Worm (Caenorhabditis elegans) whole organism, young adult: Measurements from ENCODE around the gene mog-2.

ENCODE experiments used
- B0261.1 ChIP-seq: sonication (generic microtip); optimal IDR thresholded peaks from 2 replicates; lab custom pipeline; 2016; ENCODE audit warnings: mild to moderate bottlenecking, missing genetic modification characterization, moderate library complexity, missing compliant biosample characterization
- C06A6.2 ChIP-seq: fragments of 200-800 bp; sonication (Bioruptor generic); conservative IDR thresholded peaks from 2 replicates; pipeline ENCODE4 v1.3.6; 2022; ENCODE audit warnings: missing genetic modification characterization, missing compliant biosample characterization
- C17E4.6 ChIP-seq: fragments of 200-800 bp; sonication (Bioruptor generic); IDR thresholded peaks from 2 replicates; pipeline ENCODE4 v1.3.6; 2022; ENCODE audit warnings: missing genetic modification reagents, missing genetic modification characterization, missing compliant biosample characterization
- D2030.7 ChIP-seq: fragments of 200-800 bp; sonication (Bioruptor generic); IDR thresholded peaks from 2 replicates; pipeline ENCODE4 v1.3.6; 2022; ENCODE audit warnings: missing genetic modification reagents, missing genetic modification characterization, missing compliant biosample characterization
- F10E7.11 ChIP-seq: sonication (generic microtip); optimal IDR thresholded peaks from 2 replicates; lab custom pipeline; 2017; ENCODE audit warnings: mild to moderate bottlenecking, missing genetic modification characterization, moderate library complexity, missing compliant biosample characterization
- F55B11.4 ChIP-seq: sonication (generic microtip); optimal IDR thresholded peaks from 2 replicates; lab custom pipeline; 2016; ENCODE audit warnings: missing compliant biosample characterization, missing genetic modification characterization, borderline replicate concordance; ENCODE audit not compliant: insufficient read depth
- F57A8.1 ChIP-seq: fragments of 200-800 bp; sonication (Bioruptor generic); optimal IDR thresholded peaks from 2 replicates; lab custom pipeline; 2018; ENCODE audit warnings: mild to moderate bottlenecking, missing genetic modification characterization, moderate library complexity, missing compliant biosample characterization
- K12H6.12 ChIP-seq: fragments of 200-800 bp; sonication (Bioruptor generic); optimal IDR thresholded peaks from 2 replicates; lab custom pipeline; 2018; ENCODE audit warnings: mild to moderate bottlenecking, missing genetic modification characterization, missing compliant biosample characterization
- T07F8.4 ChIP-seq: sonication (generic microtip); optimal IDR thresholded peaks from 2 replicates; lab custom pipeline; 2016; ENCODE audit warnings: mild to moderate bottlenecking, missing genetic modification characterization, moderate library complexity, missing compliant biosample characterization
- T26A5.8 ChIP-seq: sonication (generic microtip); optimal IDR thresholded peaks from 2 replicates; lab custom pipeline; 2016; ENCODE audit warnings: missing genetic modification characterization, missing compliant biosample characterization
- Y53F4B.3 ChIP-seq: fragments of 200-800 bp; sonication (Bioruptor generic); IDR thresholded peaks from 2 replicates; pipeline ENCODE4 v1.3.6; 2022; ENCODE audit warnings: missing genetic modification reagents, missing genetic modification characterization, missing compliant biosample characterization
- Y67H2A.10 ChIP-seq: fragments of 200-800 bp; sonication (Bioruptor generic); conservative IDR thresholded peaks from 2 replicates; pipeline ENCODE4 v1.3.6; 2022; ENCODE audit warnings: missing genetic modification reagents, missing genetic modification characterization, missing compliant biosample characterization
- ama-1 ChIP-seq, 3 experiments: fragments of 150-350 bp in 1 of 3; sonication (generic microtip) in 2 of 3; optimal IDR thresholded peaks; 2 replicates each; lab custom pipeline; 2014 to 2018; ENCODE audit warnings: missing biosample characterization in 2 of 3, missing genetic modification characterization in 2 of 3, missing genetic modification reagents in 2 of 3
- attf-5 ChIP-seq: fragments of 200-800 bp; sonication (Bioruptor generic); optimal IDR thresholded peaks from 2 replicates; lab custom pipeline; 2018; ENCODE audit warnings: mild to moderate bottlenecking, missing genetic modification characterization, missing compliant biosample characterization
- bed-1 ChIP-seq: fragments of 200-800 bp; sonication (Bioruptor generic); IDR thresholded peaks from 2 replicates; pipeline ENCODE4 v1.3.6; 2022; ENCODE audit warnings: missing genetic modification reagents, missing genetic modification characterization, missing compliant biosample characterization
- ccch-3 ChIP-seq: fragments of 200-800 bp; sonication (Bioruptor generic); optimal IDR thresholded peaks from 2 replicates; lab custom pipeline; 2018; ENCODE audit warnings: mild to moderate bottlenecking, missing genetic modification characterization, missing compliant biosample characterization
- cebp-1 ChIP-seq, 2 experiments: fragments of 200-800 bp in 1 of 2; sonication (Bioruptor generic) in 1 of 2; sonication (generic microtip) in 1 of 2; IDR thresholded peaks in 1 of 2; optimal IDR thresholded peaks in 1 of 2; 2 replicates each; pipeline versions ENCODE4 v1.3.6 to Lab custom; 2017 to 2022; ENCODE audit warnings: missing compliant biosample characterization in 2 of 2, missing genetic modification characterization in 2 of 2, mild to moderate bottlenecking in 1 of 2, missing genetic modification reagents in 1 of 2, moderate library complexity in 1 of 2
- cebp-2 ChIP-seq: fragments of 200-800 bp; sonication (Bioruptor generic); IDR thresholded peaks from 2 replicates; pipeline ENCODE4 v1.3.6; 2022; ENCODE audit warnings: missing genetic modification characterization, missing compliant biosample characterization
- ceh-100 ChIP-seq: fragments of 200-800 bp; sonication (Bioruptor generic); IDR thresholded peaks from 2 replicates; pipeline ENCODE4 v1.3.6; 2022; ENCODE audit warnings: missing genetic modification reagents, missing genetic modification characterization, missing compliant biosample characterization
- ceh-27 ChIP-seq: fragments of 200-800 bp; sonication (Bioruptor generic); optimal IDR thresholded peaks from 2 replicates; lab custom pipeline; 2018; ENCODE audit warnings: mild to moderate bottlenecking, missing genetic modification characterization, moderate library complexity, missing compliant biosample characterization
- ceh-40 ChIP-seq: fragments of 200-800 bp; sonication (Bioruptor generic); IDR thresholded peaks from 2 replicates; pipeline ENCODE4 v1.3.6; 2022; ENCODE audit warnings: missing genetic modification characterization, missing compliant biosample characterization
- chd-7 ChIP-seq: sonication (generic microtip); optimal IDR thresholded peaks from 2 replicates; lab custom pipeline; 2016; ENCODE audit warnings: mild to moderate bottlenecking, missing genetic modification characterization, moderate library complexity, missing compliant biosample characterization
- dox-1 ChIP-seq: fragments of 200-800 bp; sonication (Bioruptor generic); IDR thresholded peaks from 2 replicates; pipeline ENCODE4 v1.3.6; 2022; ENCODE audit warnings: missing genetic modification reagents, missing genetic modification characterization, missing compliant biosample characterization
- dpff-1 ChIP-seq: sonication (generic microtip); optimal IDR thresholded peaks from 2 replicates; lab custom pipeline; 2017; ENCODE audit warnings: mild to moderate bottlenecking, missing genetic modification characterization, missing compliant biosample characterization
- egl-18 ChIP-seq: fragments of 200-800 bp; sonication (Bioruptor generic); IDR thresholded peaks from 2 replicates; pipeline ENCODE4 v1.3.6; 2022; ENCODE audit warnings: missing genetic modification reagents, missing genetic modification characterization, missing compliant biosample characterization
- egl-44 ChIP-seq: fragments of 200-800 bp; sonication (Bioruptor generic); IDR thresholded peaks from 2 replicates; pipeline ENCODE4 v1.3.6; 2022; ENCODE audit warnings: missing genetic modification reagents, missing genetic modification characterization, missing compliant biosample characterization
- ets-4 ChIP-seq: fragments of 200-800 bp; sonication (Bioruptor generic); optimal IDR thresholded peaks from 2 replicates; lab custom pipeline; 2018; ENCODE audit warnings: mild to moderate bottlenecking, missing genetic modification characterization, missing compliant biosample characterization
- lag-1 ChIP-seq: fragments of 200-800 bp; sonication (Bioruptor generic); IDR thresholded peaks from 2 replicates; pipeline ENCODE4 v1.3.6; 2022; ENCODE audit warnings: missing genetic modification reagents, missing genetic modification characterization, missing compliant biosample characterization
- lin-26 ChIP-seq: fragments of 200-800 bp; sonication (Bioruptor generic); IDR thresholded peaks from 2 replicates; pipeline ENCODE4 v1.3.6; 2022; ENCODE audit warnings: missing genetic modification reagents, missing genetic modification characterization, missing compliant biosample characterization
- lin-40 ChIP-seq: sonication (generic microtip); optimal IDR thresholded peaks from 2 replicates; lab custom pipeline; 2016; ENCODE audit warnings: missing genetic modification characterization, mild to moderate bottlenecking, missing compliant biosample characterization, missing genotype, missing genetic modification reagents
- madf-6 ChIP-seq: fragments of 200-800 bp; sonication (Bioruptor generic); IDR thresholded peaks from 2 replicates; pipeline ENCODE4 v1.3.6; 2022; ENCODE audit warnings: missing genetic modification reagents, missing genetic modification characterization, missing compliant biosample characterization
- madf-8 ChIP-seq: fragments of 200-800 bp; sonication (Bioruptor generic); conservative IDR thresholded peaks from 2 replicates; pipeline ENCODE4 v1.3.6; 2022; ENCODE audit warnings: missing genetic modification reagents, missing genetic modification characterization, missing compliant biosample characterization
- mxl-1 ChIP-seq: sonication (generic microtip); optimal IDR thresholded peaks from 2 replicates; lab custom pipeline; 2016; ENCODE audit warnings: missing genetic modification characterization, missing compliant biosample characterization
- nhr-179 ChIP-seq: sonication (generic microtip); optimal IDR thresholded peaks from 2 replicates; lab custom pipeline; 2016; ENCODE audit warnings: mild to moderate bottlenecking, missing genetic modification characterization, missing compliant biosample characterization
- nhr-27 ChIP-seq: fragments of 200-800 bp; sonication (Bioruptor generic); optimal IDR thresholded peaks from 2 replicates; lab custom pipeline; 2018; ENCODE audit warnings: mild to moderate bottlenecking, missing genetic modification characterization, moderate library complexity, missing compliant biosample characterization
- nhr-90 ChIP-seq: sonication (generic microtip); optimal IDR thresholded peaks from 2 replicates; lab custom pipeline; 2016; ENCODE audit warnings: missing genotype, mild to moderate bottlenecking, missing genetic modification characterization, missing compliant biosample characterization
- rcor-1 ChIP-seq: fragments of 200-800 bp; sonication (Bioruptor generic); IDR thresholded peaks from 2 replicates; pipeline ENCODE4 v1.3.6; 2022; ENCODE audit warnings: missing genetic modification reagents, missing genetic modification characterization, missing compliant biosample characterization
- snpc-3.4 ChIP-seq: sonication (generic microtip); optimal IDR thresholded peaks from 2 replicates; lab custom pipeline; 2017; ENCODE audit warnings: missing genetic modification characterization, mild to moderate bottlenecking, missing compliant biosample characterization, antibody characterized with exemption, moderate library complexity, missing genotype, missing genetic modification reagents
- snpc-4 ChIP-seq, 5 experiments: fragments of 150-350 bp in 1 of 5; sonication (generic microtip) in 4 of 5; optimal IDR thresholded peaks; 2 replicates each; lab custom pipeline; 2014 to 2018; ENCODE audit warnings: missing genetic modification characterization in 5 of 5, missing biosample characterization in 3 of 5, antibody characterized with exemption in 2 of 5, mild to moderate bottlenecking in 2 of 5, missing compliant biosample characterization in 2 of 5, missing genotype in 2 of 5, moderate library complexity in 2 of 5, missing genetic modification reagents in 1 of 5
- tbp1 ChIP-seq: fragments of 200-800 bp; sonication (Bioruptor generic); optimal IDR thresholded peaks from 2 replicates; lab custom pipeline; 2018; ENCODE audit warnings: mild to moderate bottlenecking, missing genetic modification characterization, missing compliant biosample characterization
- tbx-9 ChIP-seq: sonication (generic microtip); optimal IDR thresholded peaks from 2 replicates; lab custom pipeline; 2016; ENCODE audit warnings: borderline replicate concordance, missing genetic modification characterization, inconsistent platforms, missing compliant biosample characterization
- tlf-1 ChIP-seq: fragments of 200-800 bp; sonication (Bioruptor generic); optimal IDR thresholded peaks from 2 replicates; lab custom pipeline; 2018; ENCODE audit warnings: mild to moderate bottlenecking, missing genetic modification characterization, missing compliant biosample characterization
- unc-62 ChIP-seq: fragments of 150-350 bp; optimal IDR thresholded peaks from 2 replicates; lab custom pipeline; 2014; ENCODE audit warnings: missing biosample characterization, missing genetic modification reagents, missing genetic modification characterization
- xnd-1 ChIP-seq: sonication (generic microtip); optimal IDR thresholded peaks from 2 replicates; lab custom pipeline; 2016; ENCODE audit warnings: missing genotype, missing genetic modification reagents, missing genetic modification characterization, missing compliant biosample characterization
- zfh-2 ChIP-seq: fragments of 200-800 bp; sonication (Bioruptor generic); conservative IDR thresholded peaks from 2 replicates; pipeline ENCODE4 v1.3.6; 2022; ENCODE audit warnings: missing genetic modification reagents, missing genetic modification characterization, missing compliant biosample characterization
- ztf-28 ChIP-seq: fragments of 200-800 bp; sonication (Bioruptor generic); IDR thresholded peaks from 2 replicates; pipeline ENCODE4 v1.3.6; 2022; ENCODE audit warnings: missing genetic modification reagents, missing genetic modification characterization, missing compliant biosample characterization

mog-2 gene

ce11 chrII:4299227-4299703 lies 24.9 kb upstream of the mog-2 start, which contains the start of gene sco-1 (continued):
- peak; percentile 56 for TF ChIP-seq chd-7
- no peak for TF ChIP-seq ceh-40 (GFP tag; lab: Robert Waterston, UW)
- TF ChIP-seq ama-1 (optimal IDR thresholded peaks at IDR 0.05; lab: Kevin White, UChicago): no peak
- no peak for TF ChIP-seq ama-1 (GFP tag; optimal IDR thresholded peaks at IDR 0.05; lab: Kevin White, UChicago)
- TF ChIP-seq F10E7.11 (tag; lab: Kevin White, UChicago): no peak
- TF ChIP-seq K12H6.12: peak; percentile 83
- TF ChIP-seq C06A6.2: peak; percentile 83
- peak; percentile 73 for TF ChIP-seq snpc-3.4
- 0 out of 2 replicates have a peak, but pooled peaks have one; percentile 29 for TF ChIP-seq egl-18 (GFP tag; lab: Robert Waterston, UW)
- TF ChIP-seq lag-1 (GFP tag; lab: Robert Waterston, UW): no peak
- peak; percentile 92 for TF ChIP-seq madf-6 (GFP tag; lab: Robert Waterston, UW)
- no peak for TF ChIP-seq nhr-27 (tag; lab: Kevin White, UChicago)
- TF ChIP-seq dpff-1: no peak
- TF ChIP-seq C17E4.6 (GFP tag; lab: Robert Waterston, UW): 0 out of 2 replicates have a peak, but pooled peaks have one; percentile 58
- TF ChIP-seq ets-4 (GFP tag; lab: Kevin White, UChicago): no peak
- TF ChIP-seq snpc-4 (GFP tag; optimal IDR thresholded peaks at IDR 0.05; lab: Kevin White, UChicago): peak; percentile 35
- peak in 3 of 4 experiments; percentile 49 to 68 (median 54) for TF ChIP-seq snpc-4 (tag; optimal IDR thresholded peaks at IDR 0.05; lab: Kevin White, UChicago)
- TF ChIP-seq lin-26: 0 out of 2 replicates have a peak, but pooled peaks have one; percentile 30
- TF ChIP-seq cebp-2 (GFP tag; lab: Robert Waterston, UW): no peak
- peak; percentile 98 for TF ChIP-seq ceh-27 (GFP tag; lab: Kevin White, UChicago)
- TF ChIP-seq nhr-90 (tag; lab: Kevin White, UChicago): no peak
- peak; percentile 91 for TF ChIP-seq rcor-1 (GFP tag; lab: Robert Waterston, UW)
- TF ChIP-seq mxl-1 (tag; lab: Kevin White, UChicago): no peak
- TF ChIP-seq ceh-100 (GFP tag; lab: Robert Waterston, UW): peak; percentile 75
- peak; percentile 54 for TF ChIP-seq xnd-1 (tag; lab: Kevin White, UChicago)
- peak; percentile 21 for TF ChIP-seq B0261.1 (tag; lab: Kevin White, UChicago)
- TF ChIP-seq Y53F4B.3 (GFP tag; lab: Robert Waterston, UW): peak; percentile 58; the same call in 1 of the 2 replicates
- TF ChIP-seq tbx-9 (tag; lab: Kevin White, UChicago): no peak
- TF ChIP-seq attf-5: peak; percentile 89
- TF ChIP-seq ztf-28 (GFP tag; lab: Robert Waterston, UW): no peak; the same call in 1 of the 2 replicates
- TF ChIP-seq T26A5.8: no peak
- peak; percentile 70 for TF ChIP-seq cebp-1 (GFP tag; IDR thresholded peaks at IDR 0.05; lab: Robert Waterston, UW)
- TF ChIP-seq cebp-1 (tag; optimal IDR thresholded peaks at IDR 0.05; lab: Kevin White, UChicago): peak; percentile 84
- no peak for TF ChIP-seq bed-1 (GFP tag; lab: Robert Waterston, UW)
- no peak for TF ChIP-seq nhr-179 (tag; lab: Kevin White, UChicago)
- peak; percentile 5 for TF ChIP-seq T07F8.4 (tag; lab: Kevin White, UChicago)
- peak; percentile 72; the same call in 1 of the 2 replicates for TF ChIP-seq Y67H2A.10 (GFP tag; lab: Robert Waterston, UW)
- TF ChIP-seq F55B11.4: no peak
- TF ChIP-seq egl-44: peak; percentile 56; the same call in 1 of the 2 replicates
- TF ChIP-seq tbp1 (GFP tag; lab: Kevin White, UChicago): peak; percentile 71
- TF ChIP-seq dox-1 (GFP tag; lab: Robert Waterston, UW): peak; percentile 95
- no peak for TF ChIP-seq F57A8.1 (GFP tag; lab: Kevin White, UChicago)
- peak; percentile 81 for TF ChIP-seq madf-8
- peak; percentile 87 for TF ChIP-seq D2030.7 (GFP tag; lab: Robert Waterston, UW)
- peak; percentile 81 for TF ChIP-seq tlf-1 (GFP tag; lab: Kevin White, UChicago)
- peak; percentile 55 for TF ChIP-seq ccch-3
- no peak for TF ChIP-seq unc-62
- TF ChIP-seq lin-40 (tag; lab: Kevin White, UChicago): peak; percentile 93
- peak; percentile 61 for TF ChIP-seq zfh-2 (GFP tag; lab: Robert Waterston, UW)
